Fruit fly (Drosophila melanogaster) whole organism, prepupa: Measurements from ENCODE around the gene ND-75.
A peak's percentile ranks its signal among the peaks of the same experiment; 100 is the strongest.

Experiments
- CG10631 ChIP-seq: fragments of 200-800 bp; sonication (Bioruptor generic); optimal IDR thresholded peaks from 2 replicates; lab custom pipeline; 2016; ENCODE audit warnings: missing biosample characterization, missing genetic modification characterization
- CG11902 ChIP-seq: fragments of 200-800 bp; sonication (Bioruptor generic); optimal IDR thresholded peaks from 3 replicates; lab custom pipeline; 2016; ENCODE audit warnings: missing biosample characterization, missing genetic modification characterization
- CG15336 ChIP-seq: fragments of 200-800 bp; sonication (Bioruptor generic); IDR thresholded peaks from 2 replicates; pipeline ENCODE4 v1.3.6; 2022; ENCODE audit warnings: missing biosample characterization, missing genetic modification characterization
- CG16779 ChIP-seq: fragments of 200-800 bp; sonication (Bioruptor generic); optimal IDR thresholded peaks from 3 replicates; lab custom pipeline; 2017; ENCODE audit warnings: missing biosample characterization, mild to moderate bottlenecking, missing genetic modification characterization
- CG3032 ChIP-seq: fragments of 200-800 bp; optimal IDR thresholded peaks from 2 replicates; lab custom pipeline; 2019; ENCODE audit warnings: missing biosample characterization, mild to moderate bottlenecking, missing genetic modification characterization, moderate library complexity
- CG31627 ChIP-seq: fragments of 200-800 bp; sonication (Bioruptor generic); optimal IDR thresholded peaks from 3 replicates; lab custom pipeline; 2016; ENCODE audit warnings: missing biosample characterization, missing genetic modification characterization
- CG34406 ChIP-seq: fragments of 200-800 bp; sonication (Bioruptor generic); optimal IDR thresholded peaks from 3 replicates; lab custom pipeline; 2016; ENCODE audit warnings: missing biosample characterization, missing genetic modification characterization
- CG3919 ChIP-seq: fragments of 200-800 bp; sonication (Bioruptor generic); optimal IDR thresholded peaks from 3 replicates; lab custom pipeline; 2016; ENCODE audit warnings: missing biosample characterization, missing genetic modification characterization
- CG6163 ChIP-seq: fragments of 200-800 bp; sonication (Bioruptor generic); IDR thresholded peaks from 3 replicates; pipeline ENCODE4 v1.3.6; 2022; ENCODE audit warnings: missing biosample characterization, missing genetic modification characterization
- CG6276 ChIP-seq: fragments of 200-800 bp; sonication (Bioruptor generic); optimal IDR thresholded peaks from 2 replicates; lab custom pipeline; 2017; ENCODE audit warnings: missing biosample characterization, mild to moderate bottlenecking, missing genetic modification characterization
- CG7368 ChIP-seq: fragments of 200-800 bp; sonication (Bioruptor generic); optimal IDR thresholded peaks from 3 replicates; lab custom pipeline; 2016; ENCODE audit warnings: missing biosample characterization, missing genetic modification characterization
- CG8319 ChIP-seq: fragments of 200-800 bp; sonication (Bioruptor generic); optimal IDR thresholded peaks from 3 replicates; lab custom pipeline; 2016; ENCODE audit warnings: missing biosample characterization, missing genetic modification characterization
- CG8632 ChIP-seq: fragments of 200-800 bp; sonication (Bioruptor generic); optimal IDR thresholded peaks from 3 replicates; lab custom pipeline; 2016; ENCODE audit warnings: missing biosample characterization, missing genetic modification characterization
- CG9139 ChIP-seq: fragments of 200-800 bp; sonication (Bioruptor generic); optimal IDR thresholded peaks from 3 replicates; lab custom pipeline; 2017; ENCODE audit warnings: missing biosample characterization, mild to moderate bottlenecking, missing genetic modification characterization
- Eip78C ChIP-seq: fragments of 200-800 bp; sonication (Bioruptor generic); peaks from one replicate; lab custom pipeline; 2016; ENCODE audit warnings: missing biosample characterization, missing genetic modification characterization
- Ets21C ChIP-seq: fragments of 200-800 bp; sonication (Bioruptor generic); optimal IDR thresholded peaks from 3 replicates; lab custom pipeline; 2016; ENCODE audit warnings: missing biosample characterization, missing genetic modification characterization
- Ets96B ChIP-seq: fragments of 200-800 bp; optimal IDR thresholded peaks from 2 replicates; lab custom pipeline; 2019; ENCODE audit warnings: missing biosample characterization, mild to moderate bottlenecking, missing genetic modification characterization, moderate library complexity
- Hr4 ChIP-seq: fragments of 200-800 bp; sonication (Bioruptor generic); optimal IDR thresholded peaks from 3 replicates; lab custom pipeline; 2016; ENCODE audit warnings: missing biosample characterization, missing genetic modification characterization
- Lpt ChIP-seq: fragments of 200-800 bp; sonication (Bioruptor generic); optimal IDR thresholded peaks from 3 replicates; lab custom pipeline; 2016; ENCODE audit warnings: missing biosample characterization, missing genetic modification characterization
- Met ChIP-seq: fragments of 200-800 bp; sonication (Bioruptor generic); optimal IDR thresholded peaks from 3 replicates; lab custom pipeline; 2016; ENCODE audit warnings: missing biosample characterization, missing genetic modification characterization
- Sox102F ChIP-seq: fragments of 200-800 bp; sonication (Bioruptor generic); optimal IDR thresholded peaks from 2 replicates; lab custom pipeline; 2016; ENCODE audit warnings: missing biosample characterization, mild to moderate bottlenecking, missing genetic modification characterization
- Sox14 ChIP-seq: fragments of 200-800 bp; sonication (Bioruptor generic); optimal IDR thresholded peaks from 3 replicates; lab custom pipeline; 2016; ENCODE audit warnings: missing biosample characterization, missing genetic modification characterization
- Sox15 ChIP-seq: fragments of 200-800 bp; sonication (Bioruptor generic); optimal IDR thresholded peaks from 3 replicates; lab custom pipeline; 2016; ENCODE audit warnings: missing biosample characterization, missing genetic modification characterization
- achi ChIP-seq: fragments of 200-800 bp; sonication (Bioruptor generic); optimal IDR thresholded peaks from 3 replicates; lab custom pipeline; 2016; ENCODE audit warnings: missing biosample characterization, missing genetic modification characterization
- dsx ChIP-seq: fragments of 200-800 bp; optimal IDR thresholded peaks from 3 replicates; lab custom pipeline; 2019; ENCODE audit warnings: missing biosample characterization, mild to moderate bottlenecking, missing genetic modification characterization, moderate library complexity; ENCODE audit not compliant: poor library complexity, severe bottlenecking
- esn ChIP-seq: fragments of 200-800 bp; sonication (Bioruptor generic); optimal IDR thresholded peaks from 2 replicates; lab custom pipeline; 2016; ENCODE audit warnings: missing biosample characterization, mild to moderate bottlenecking, missing genetic modification characterization, moderate library complexity
- fd59A ChIP-seq: fragments of 200-800 bp; sonication (Bioruptor generic); optimal IDR thresholded peaks from 2 replicates; lab custom pipeline; 2017; ENCODE audit warnings: missing biosample characterization, mild to moderate bottlenecking, missing genetic modification characterization, missing genetic modification reagents
- net ChIP-seq: fragments of 200-800 bp; sonication (Bioruptor generic); optimal IDR thresholded peaks from 3 replicates; lab custom pipeline; 2016; ENCODE audit warnings: missing biosample characterization, missing genetic modification characterization
- salr ChIP-seq, 2 experiments: fragments of 200-800 bp; sonication (Bioruptor generic); optimal IDR thresholded peaks; 3 replicates each; lab custom pipeline; 2016 to 2018; ENCODE audit warnings: missing biosample characterization in 2 of 2, missing genetic modification characterization in 2 of 2, mild to moderate bottlenecking in 1 of 2
- spab ChIP-seq: fragments of 200-800 bp; sonication (Bioruptor generic); optimal IDR thresholded peaks from 2 replicates; lab custom pipeline; 2017; ENCODE audit warnings: missing biosample characterization, mild to moderate bottlenecking, missing genetic modification characterization, missing genetic modification reagents
- ss ChIP-seq, 2 experiments: fragments of 200-800 bp; sonication (Bioruptor generic); optimal IDR thresholded peaks; 2 replicates in 1 of 2; 3 replicates in 1 of 2; lab custom pipeline; 2017 to 2018; ENCODE audit warnings: mild to moderate bottlenecking in 2 of 2, missing biosample characterization in 2 of 2, missing genetic modification characterization in 2 of 2, moderate library complexity in 1 of 2
- svp ChIP-seq: fragments of 200-800 bp; sonication (Bioruptor generic); peaks from one replicate; lab custom pipeline; 2016; ENCODE audit warnings: missing biosample characterization, missing genetic modification characterization
- topi ChIP-seq: fragments of 200-800 bp; sonication (Bioruptor generic); optimal IDR thresholded peaks from 3 replicates; lab custom pipeline; 2016; ENCODE audit warnings: missing biosample characterization, missing genetic modification characterization
- vri ChIP-seq: fragments of 200-800 bp; sonication (Bioruptor generic); optimal IDR thresholded peaks from 3 replicates; lab custom pipeline; 2016; ENCODE audit warnings: missing biosample characterization, mild to moderate bottlenecking, missing genetic modification characterization

The ND-75 gene

DNA sequence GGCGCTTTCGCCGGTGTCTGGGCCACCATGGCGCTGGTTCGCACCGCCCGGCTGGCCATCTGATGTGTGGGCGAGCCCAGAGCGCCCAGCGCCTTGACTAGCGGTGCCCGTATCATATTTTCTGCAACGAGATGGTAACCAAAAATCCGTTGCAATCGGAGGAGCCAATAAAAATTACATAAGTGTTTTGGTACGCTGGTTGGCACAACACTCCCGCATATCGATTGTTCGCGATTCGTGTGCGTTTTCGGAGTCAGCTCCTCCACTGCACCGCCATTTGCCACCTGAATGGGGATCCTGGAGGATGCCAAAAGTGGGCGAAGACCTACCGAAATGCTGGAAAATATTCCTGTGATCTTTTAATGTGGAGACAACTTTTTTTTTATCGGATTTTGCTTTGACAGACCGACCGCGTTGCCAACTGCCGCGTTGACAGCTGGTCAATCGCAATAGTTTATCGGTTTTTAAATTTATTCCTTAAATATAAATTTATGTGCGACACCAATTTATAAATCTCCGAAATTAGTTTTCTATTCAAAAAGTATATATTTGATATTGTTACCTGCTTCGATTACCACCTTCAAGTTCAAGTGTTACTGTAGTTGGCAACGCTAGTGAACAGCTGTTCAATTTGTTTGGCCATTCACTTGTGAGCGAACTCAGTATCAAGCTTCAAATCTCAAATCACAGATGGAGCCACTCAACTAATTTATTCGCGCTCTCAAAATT, at the start of gene ND-75:
Gene ND-75, minus strand, starts transcription at position 420 of the 729 bp plus-strand sequence.
- TF ChIP-seq achi (GFP tag; lab: Kevin White, UChicago) (peak; percentile 100), Eip78C (GFP tag; lab: Kevin White, UChicago) (peak; percentile 63), CG6163 (GFP tag; lab: Robert Waterston, UW) (no peak), spab (no peak), CG34406 (GFP tag; lab: Kevin White, UChicago) (no peak), CG16779 (no peak), vri (GFP tag; lab: Kevin White, UChicago) (peak; percentile 46)

DNA sequence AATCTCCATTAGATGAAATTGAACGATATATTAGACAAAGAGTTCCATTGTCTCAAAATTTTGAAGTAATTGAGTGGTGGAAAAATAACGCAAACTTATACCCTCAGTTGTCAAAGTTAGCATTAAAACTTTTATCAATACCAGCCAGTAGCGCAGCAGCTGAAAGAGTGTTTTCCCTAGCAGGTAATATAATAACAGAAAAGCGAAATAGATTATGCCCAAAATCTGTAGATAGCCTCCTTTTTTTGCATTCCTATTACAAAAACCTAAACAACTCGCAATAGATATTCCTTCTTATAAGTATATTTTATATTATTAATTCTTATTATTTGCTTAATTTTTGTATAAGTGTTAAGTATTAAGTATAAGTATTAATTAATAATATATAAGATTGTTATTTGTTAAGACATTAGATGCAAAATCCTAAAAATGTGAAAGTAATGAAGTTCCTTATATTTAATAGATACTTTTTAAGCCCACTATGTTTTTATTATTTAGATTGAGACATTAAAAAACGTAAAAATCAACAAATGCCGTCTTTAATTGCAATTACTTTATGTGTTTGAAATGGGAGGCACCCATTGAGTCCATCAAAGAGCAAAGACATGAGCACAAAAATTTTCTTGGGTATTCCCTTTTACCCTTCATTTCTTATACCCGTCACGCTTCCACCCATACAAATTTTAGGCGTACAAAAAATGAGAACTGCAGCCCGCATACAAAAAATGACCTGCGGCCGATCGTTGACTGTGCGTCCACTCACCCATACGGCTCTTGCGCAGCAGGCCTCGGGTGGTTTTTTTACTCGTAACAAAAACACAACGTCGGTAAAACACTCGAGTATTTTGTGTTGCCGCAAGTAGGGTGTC, 44.1 kb upstream of the ND-75 start:
- TF ChIP-seq svp (GFP tag; lab: Kevin White, UChicago): peak; percentile 32

dm6 chrX:8294493-8295337, 43.2 kb upstream of the ND-75 start:
- TF ChIP-seq CG11902 (GFP tag; lab: Kevin White, UChicago) (peak; percentile 37), topi (GFP tag; lab: Kevin White, UChicago) (no peak), svp (GFP tag; lab: Kevin White, UChicago) (peak; percentile 69)

- no peak for TF ChIP-seq CG8319 (GFP tag; lab: Kevin White, UChicago)
- no peak for TF ChIP-seq CG3919 (GFP tag; lab: Kevin White, UChicago)
- TF ChIP-seq CG6163 (GFP tag; lab: Robert Waterston, UW): no peak
- TF ChIP-seq salr (GFP tag; optimal IDR thresholded peaks at IDR 0.05; lab: Kevin White, UChicago): no peak
- TF ChIP-seq ss (GFP tag; optimal IDR thresholded peaks at IDR 0.05; lab: Kevin White, UChicago): no peak
- TF ChIP-seq topi (GFP tag; lab: Kevin White, UChicago): no peak
Measured at dm6 chrX:8286859-8287258, 35.4 kb upstream of the ND-75 start.

- no peak for TF ChIP-seq Sox102F (GFP tag; lab: Kevin White, UChicago)
- TF ChIP-seq, all 60 proteins: peak for 0
Measured at dm6 chrX:8285052-8285451, 33.6 kb upstream of the ND-75 start.

dm6 chrX:8273799-8274484, 22.5 kb upstream of the ND-75 start, which contains the start of gene CG15343:
TSS of gene CG15343 (minus strand) at chrX:8273806.
- peak; percentile 49 for TF ChIP-seq Met (GFP tag; lab: Kevin White, UChicago)
- TF ChIP-seq Lpt: peak; percentile 30
- TF ChIP-seq dsx (GFP tag; lab: Kevin White, UChicago): no peak
- TF ChIP-seq CG10631 (GFP tag; lab: Kevin White, UChicago): no peak
- peak; percentile 32 for TF ChIP-seq net (GFP tag; lab: Kevin White, UChicago)
- TF ChIP-seq Ets96B: peak; percentile 19
- TF ChIP-seq Sox15 (GFP tag; lab: Kevin White, UChicago): peak; percentile 13
- no peak for TF ChIP-seq salr (GFP tag; optimal IDR thresholded peaks at IDR 0.05; lab: Kevin White, UChicago)
- TF ChIP-seq fd59A (GFP tag; lab: Kevin White, UChicago): no peak
- peak; percentile 56 for TF ChIP-seq Sox14
- peak; percentile 47 for TF ChIP-seq Ets21C (GFP tag; lab: Kevin White, UChicago)
- TF ChIP-seq CG6276: no peak
- TF ChIP-seq spab: peak; percentile 26
- TF ChIP-seq topi (GFP tag; lab: Kevin White, UChicago): peak; percentile 51
- peak; percentile 56 for TF ChIP-seq esn (GFP tag; lab: Kevin White, UChicago)
- peak; percentile 87 for TF ChIP-seq CG11902 (GFP tag; lab: Kevin White, UChicago)
- peak; percentile 62 for TF ChIP-seq CG31627 (GFP tag; lab: Kevin White, UChicago)
- TF ChIP-seq CG9139 (GFP tag; lab: Kevin White, UChicago): no peak
- peak; percentile 25 for TF ChIP-seq CG8319 (GFP tag; lab: Kevin White, UChicago)
- no peak for TF ChIP-seq CG8632 (GFP tag; lab: Kevin White, UChicago)
- peak; percentile 40 for TF ChIP-seq CG3032 (tag; lab: Kevin White, UChicago)
- TF ChIP-seq Hr4 (GFP tag; lab: Kevin White, UChicago): no peak
- no peak for TF ChIP-seq CG15336 (GFP tag; lab: Robert Waterston, UW)
- no peak for TF ChIP-seq CG6163 (GFP tag; lab: Robert Waterston, UW)
- no peak for TF ChIP-seq vri (GFP tag; lab: Kevin White, UChicago)
- peak; percentile 32 for TF ChIP-seq CG7368
